Worm (Caenorhabditis elegans) whole organism, early embryonic: ENCODE results near the gene F54H12.2.

Experiments
- B0310.2 ChIP-seq: sonication (generic microtip); optimal IDR thresholded peaks from 2 replicates; lab custom pipeline; 2016; ENCODE audit warnings: mild to moderate bottlenecking, missing genetic modification characterization, missing compliant biosample characterization
- F13C5.2 ChIP-seq: sonication (generic microtip); optimal IDR thresholded peaks from 2 replicates; lab custom pipeline; 2017; ENCODE audit warnings: mild to moderate bottlenecking, missing genetic modification characterization, inconsistent platforms, missing compliant biosample characterization
- aly-1 ChIP-seq: sonication (generic microtip); optimal IDR thresholded peaks from 2 replicates; lab custom pipeline; 2016; ENCODE audit warnings: missing genetic modification characterization, missing compliant biosample characterization
- ama-1 ChIP-seq: fragments of 150-350 bp; optimal IDR thresholded peaks from 2 replicates; lab custom pipeline; 2014
- ceh-13 ChIP-seq: fragments of 200-800 bp; sonication (Bioruptor generic); optimal IDR thresholded peaks from 2 replicates; lab custom pipeline; 2018; ENCODE audit warnings: mild to moderate bottlenecking, missing genetic modification characterization, missing compliant biosample characterization
- ceh-36 ChIP-seq: sonication (generic microtip); optimal IDR thresholded peaks from 2 replicates; lab custom pipeline; 2016; ENCODE audit warnings: missing genetic modification characterization, inconsistent platforms, missing compliant biosample characterization
- ets-7 ChIP-seq: sonication (generic microtip); optimal IDR thresholded peaks from 2 replicates; lab custom pipeline; 2016; ENCODE audit warnings: missing genotype, missing genetic modification characterization, missing compliant biosample characterization
- flt-1 ChIP-seq: fragments of 200-800 bp; sonication (Bioruptor generic); IDR thresholded peaks from 2 replicates; pipeline ENCODE4 v1.3.6; 2022; ENCODE audit warnings: missing genetic modification characterization, missing compliant biosample characterization
- hmbx-1 ChIP-seq: sonication (generic microtip); optimal IDR thresholded peaks from 2 replicates; lab custom pipeline; 2016; ENCODE audit warnings: mild to moderate bottlenecking, missing genetic modification characterization, missing compliant biosample characterization
- hmg-4 ChIP-seq: fragments of 200-800 bp; sonication (Bioruptor generic); optimal IDR thresholded peaks from 2 replicates; lab custom pipeline; 2018; ENCODE audit warnings: mild to moderate bottlenecking, missing genetic modification characterization, missing compliant biosample characterization
- hnd-1 ChIP-seq: sonication (generic microtip); optimal IDR thresholded peaks from 2 replicates; lab custom pipeline; 2016; ENCODE audit warnings: missing genetic modification characterization, missing compliant biosample characterization
- pes-1 ChIP-seq: fragments of 200-800 bp; sonication (Bioruptor generic); IDR thresholded peaks from 2 replicates; pipeline ENCODE4 v1.3.6; 2022; ENCODE audit warnings: missing genetic modification reagents, missing genetic modification characterization, missing compliant biosample characterization
- scrt-1 ChIP-seq: fragments of 200-800 bp; sonication (Bioruptor generic); IDR thresholded peaks from 2 replicates; pipeline ENCODE4 v1.3.6; 2022; ENCODE audit warnings: missing genetic modification characterization, missing compliant biosample characterization
- sea-1 ChIP-seq: fragments of 200-800 bp; sonication (Bioruptor generic); conservative IDR thresholded peaks from 2 replicates; pipeline ENCODE4 v1.3.6; 2022; ENCODE audit warnings: missing genetic modification characterization, missing compliant biosample characterization
- tbx-11 ChIP-seq: fragments of 200-800 bp; sonication (Bioruptor generic); IDR thresholded peaks from 2 replicates; pipeline ENCODE4 v1.3.6; 2022; ENCODE audit warnings: missing genetic modification characterization, missing compliant biosample characterization
- tbx-37 ChIP-seq: fragments of 200-800 bp; sonication (Bioruptor generic); conservative IDR thresholded peaks from 2 replicates; pipeline ENCODE4 v1.3.6; 2022; ENCODE audit warnings: missing genetic modification reagents, missing genetic modification characterization, missing compliant biosample characterization
- tra-4 ChIP-seq: sonication (generic microtip); optimal IDR thresholded peaks from 2 replicates; lab custom pipeline; 2017; ENCODE audit warnings: missing genetic modification characterization, missing compliant biosample characterization

Gene F54H12.2

ce11 chrIII:7978723-7979122, 14.3 kb downstream of the F54H12.2 start:
- no peak for TF ChIP-seq tbx-11 (GFP tag; lab: Robert Waterston, UW)
- no peak for TF ChIP-seq scrt-1
- no peak for TF ChIP-seq pes-1
- no peak for TF ChIP-seq flt-1 (GFP tag; lab: Robert Waterston, UW)
- no peak for TF ChIP-seq aly-1 (tag; lab: Kevin White, UChicago)
- no peak for TF ChIP-seq hnd-1 (tag; lab: Kevin White, UChicago)
- no peak for TF ChIP-seq hmg-4
- TF ChIP-seq ets-7 (tag; lab: Kevin White, UChicago), result no peak
- no peak for TF ChIP-seq F13C5.2 (tag; lab: Kevin White, UChicago)
- TF ChIP-seq tra-4 (tag; lab: Kevin White, UChicago), result no peak
- TF ChIP-seq ama-1, result no peak
- no peak for TF ChIP-seq hmbx-1 (tag; lab: Kevin White, UChicago)
- no peak for TF ChIP-seq ceh-36 (tag; lab: Kevin White, UChicago)

ce11 chrIII:7979659-7980058, 15.3 kb downstream of the F54H12.2 start, which contains the start of gene clp-1:
Gene clp-1 (plus strand): TSS chrIII:7979959.
- TF ChIP-seq scrt-1, result no peak
- no peak for TF ChIP-seq tra-4 (tag; lab: Kevin White, UChicago)
- TF ChIP-seq hmg-4, result no peak
- no peak for TF ChIP-seq tbx-11 (GFP tag; lab: Robert Waterston, UW)
- TF ChIP-seq ama-1, result no peak
- TF ChIP-seq F13C5.2 (tag; lab: Kevin White, UChicago), result no peak
- TF ChIP-seq flt-1 (GFP tag; lab: Robert Waterston, UW), result no peak
- TF ChIP-seq ceh-13 (GFP tag; lab: Kevin White, UChicago), result no peak
- no peak for TF ChIP-seq pes-1
- no peak for TF ChIP-seq tbx-37
- no peak for TF ChIP-seq ets-7 (tag; lab: Kevin White, UChicago)

- no peak for TF ChIP-seq B0310.2 (tag; lab: Kevin White, UChicago)
- TF ChIP-seq pes-1, result no peak
- no peak for TF ChIP-seq ceh-13 (GFP tag; lab: Kevin White, UChicago)
- no peak for TF ChIP-seq aly-1 (tag; lab: Kevin White, UChicago)
Observed at ce11 chrIII:7981233-7981632, 16.9 kb downstream of the F54H12.2 start.

ce11 chrIII:7981938-7982337, 17.6 kb downstream of the F54H12.2 start:
- TF ChIP-seq B0310.2 (tag; lab: Kevin White, UChicago), result no peak
- no peak for TF ChIP-seq ceh-13 (GFP tag; lab: Kevin White, UChicago)
- TF ChIP-seq tra-4 (tag; lab: Kevin White, UChicago), result no peak
- no peak for TF ChIP-seq scrt-1
- no peak for TF ChIP-seq ama-1
- TF ChIP-seq pes-1, result no peak
- no peak for TF ChIP-seq ets-7 (tag; lab: Kevin White, UChicago)
- TF ChIP-seq hnd-1 (tag; lab: Kevin White, UChicago), result no peak
- TF ChIP-seq flt-1 (GFP tag; lab: Robert Waterston, UW), result no peak
- TF ChIP-seq sea-1, result no peak
- TF ChIP-seq F13C5.2 (tag; lab: Kevin White, UChicago), result no peak
- TF ChIP-seq tbx-11 (GFP tag; lab: Robert Waterston, UW), result no peak
- no peak for TF ChIP-seq tbx-37
- no peak for TF ChIP-seq hmg-4
- no peak for TF ChIP-seq hmbx-1 (tag; lab: Kevin White, UChicago)
- no peak for TF ChIP-seq ceh-36 (tag; lab: Kevin White, UChicago)
- no peak for TF ChIP-seq aly-1 (tag; lab: Kevin White, UChicago)

- TF ChIP-seq ets-7 (tag; lab: Kevin White, UChicago) (no peak), ama-1 (no peak), sea-1 (no peak), tbx-37 (no peak), aly-1 (tag; lab: Kevin White, UChicago) (no peak)
Observed at ce11 chrIII:7986585-7987171, 22.3 kb downstream of the F54H12.2 start, which contains the start of gene hrpk-2. Gene hrpk-2 (plus strand): TSS chrIII:7987121.

- TF ChIP-seq tbx-37 (no peak), F13C5.2 (tag; lab: Kevin White, UChicago) (no peak), B0310.2 (tag; lab: Kevin White, UChicago) (no peak), pes-1 (no peak), ets-7 (tag; lab: Kevin White, UChicago) (no peak), ama-1 (no peak), ceh-36 (tag; lab: Kevin White, UChicago) (no peak), hnd-1 (tag; lab: Kevin White, UChicago) (no peak), flt-1 (GFP tag; lab: Robert Waterston, UW) (no peak), tbx-11 (GFP tag; lab: Robert Waterston, UW) (no peak), tra-4 (tag; lab: Kevin White, UChicago) (no peak), hmbx-1 (tag; lab: Kevin White, UChicago) (no peak), hmg-4 (no peak), ceh-13 (GFP tag; lab: Kevin White, UChicago) (no peak), sea-1 (no peak), aly-1 (tag; lab: Kevin White, UChicago) (no peak), scrt-1 (no peak)
Observed at ce11 chrIII:7996353-7996752, 32.0 kb downstream of the F54H12.2 start, which contains the start of gene npr-17. Gene npr-17 (minus strand): TSS chrIII:7996453.

ce11 chrIII:7997447-7998046, 33.2 kb downstream of the F54H12.2 start:
- TF ChIP-seq ceh-13 (GFP tag; lab: Kevin White, UChicago), result no peak
- TF ChIP-seq hnd-1 (tag; lab: Kevin White, UChicago), result no peak
- TF ChIP-seq tbx-11 (GFP tag; lab: Robert Waterston, UW), result no peak
- no peak for TF ChIP-seq scrt-1
- no peak for TF ChIP-seq ama-1
- TF ChIP-seq ceh-36 (tag; lab: Kevin White, UChicago), result no peak
- TF ChIP-seq flt-1 (GFP tag; lab: Robert Waterston, UW), result no peak
- TF ChIP-seq pes-1, result no peak
- no peak for TF ChIP-seq hmg-4
- no peak for TF ChIP-seq tra-4 (tag; lab: Kevin White, UChicago)
- TF ChIP-seq B0310.2 (tag; lab: Kevin White, UChicago), result no peak
- no peak for TF ChIP-seq hmbx-1 (tag; lab: Kevin White, UChicago)
